Worm (Caenorhabditis elegans): Measurements from ENCODE around the gene W07G4.7.

W07G4.7 gene

DNA sequence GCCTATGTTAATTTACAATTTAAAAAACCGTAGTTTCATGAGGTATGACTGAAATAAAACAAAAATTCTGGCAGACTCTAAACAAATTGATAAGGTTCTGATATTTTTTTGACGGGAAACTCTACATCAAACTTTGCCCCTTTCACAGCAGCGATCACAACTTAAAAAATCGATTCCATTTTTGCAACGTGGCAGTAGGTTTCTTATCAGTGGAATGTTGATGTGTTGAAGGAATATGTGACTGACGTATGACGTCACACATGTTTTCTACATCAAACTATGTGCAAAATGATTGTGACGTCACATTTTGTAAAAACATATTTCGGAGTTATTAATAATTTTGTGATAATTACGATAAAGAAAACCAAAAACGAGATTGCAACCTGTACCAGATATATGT lies 22.6 kb downstream of the W07G4.7 start:
- TF ChIP-seq nhr-20 (tag; optimal IDR thresholded peaks at IDR 0.05) (peak; percentile 18), lin-35 (GFP tag; optimal IDR thresholded peaks at IDR 0.05) (peak in 1 of 2 experiments; percentile 21), elt-2 (tag; optimal IDR thresholded peaks at IDR 0.05) (peak; percentile 93), snpc-4 (tag; optimal IDR thresholded peaks at IDR 0.05) (no peak), nhr-71 (tag; optimal IDR thresholded peaks at IDR 0.05) (peak; percentile 5)

DNA sequence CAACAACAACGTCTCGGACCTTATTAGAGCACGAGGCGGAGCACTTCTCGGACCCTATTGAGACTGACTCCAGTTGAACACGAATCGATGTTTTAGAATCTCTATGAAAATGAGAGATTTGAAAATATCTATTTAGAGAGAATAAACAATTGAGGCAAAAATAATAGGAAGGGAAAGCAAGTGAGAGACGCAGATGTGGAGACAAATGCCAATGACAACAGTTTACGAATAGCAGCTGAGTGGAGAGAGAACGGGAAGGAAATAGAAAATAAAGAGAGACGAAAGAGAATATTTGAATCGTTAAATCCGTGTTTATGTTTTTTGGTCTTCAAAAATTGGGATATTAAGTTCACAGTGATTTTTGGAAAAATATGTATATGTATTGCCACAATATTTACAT lies 24.7 kb downstream of the W07G4.7 start:
- TF ChIP-seq lin-35 (GFP tag; optimal IDR thresholded peaks at IDR 0.05), result peak in 1 of 2 experiments; percentile 19
- no peak for TF ChIP-seq pax-3 (tag; optimal IDR thresholded peaks at IDR 0.05)
- TF ChIP-seq fos-1 (tag; optimal IDR thresholded peaks at IDR 0.05), result no peak
- no peak for TF ChIP-seq sox-4 (tag; optimal IDR thresholded peaks at IDR 0.05)
- no peak for TF ChIP-seq ceh-88 (GFP tag; IDR thresholded peaks at IDR 0.05)
- TF ChIP-seq ztf-4 (tag; optimal IDR thresholded peaks at IDR 0.05), result no peak
- TF ChIP-seq rnt-1 (tag; optimal IDR thresholded peaks at IDR 0.05), result peak; percentile 22
- peak in 2 of 3 experiments; percentile 8 to 14 for TF ChIP-seq dpl-1 (GFP tag; optimal IDR thresholded peaks at IDR 0.05)
- no peak for TF ChIP-seq C34B4.2 (tag; optimal IDR thresholded peaks at IDR 0.05)
- TF ChIP-seq sup-37 (GFP tag; optimal IDR thresholded peaks at IDR 0.05), result no peak
- TF ChIP-seq sptf-1 (tag; optimal IDR thresholded peaks at IDR 0.05), result no peak
- TF ChIP-seq unc-98 (GFP tag; IDR thresholded peaks at IDR 0.05), result no peak
- no peak for TF ChIP-seq pag-3 (tag; optimal IDR thresholded peaks at IDR 0.05; ENCODE audit: borderline replicate concordance, insufficient read depth)
- TF ChIP-seq lsy-2 (tag; optimal IDR thresholded peaks at IDR 0.05), result peak; percentile 0 to 37
- peak; percentile 2 for TF ChIP-seq dsc-1 (tag; optimal IDR thresholded peaks at IDR 0.05)
- peak; percentile 84 for TF ChIP-seq lin-14 (GFP tag; optimal IDR thresholded peaks at IDR 0.05)
- no peak for TF ChIP-seq elt-3 (tag; optimal IDR thresholded peaks at IDR 0.05)
- peak; percentile 59 for TF ChIP-seq snu-23 (GFP tag; optimal IDR thresholded peaks at IDR 0.05)
- peak; percentile 70 for TF ChIP-seq blmp-1 (tag; optimal IDR thresholded peaks at IDR 0.05)
- no peak for TF ChIP-seq skn-1 (tag; optimal IDR thresholded peaks at IDR 0.05)
- peak in 1 of 2 experiments; percentile 32 for TF ChIP-seq efl-1 (optimal IDR thresholded peaks at IDR 0.05)
- TF ChIP-seq efl-1 (GFP tag; optimal IDR thresholded peaks at IDR 0.05 in 1 of 2), result peak in 1 of 2 experiments; percentile 74
- no peak for TF ChIP-seq unc-62 (GFP tag; optimal IDR thresholded peaks at IDR 0.05)
- peak; percentile 23 for TF ChIP-seq nhr-47 (tag; optimal IDR thresholded peaks at IDR 0.05)
- TF ChIP-seq nhr-20 (tag; optimal IDR thresholded peaks at IDR 0.05), result peak; percentile 51
- peak; percentile 61 for TF ChIP-seq nhr-71 (tag; optimal IDR thresholded peaks at IDR 0.05)
- TF ChIP-seq nhr-85 (tag), result peak; percentile 52
- TF ChIP-seq zip-4 (GFP tag; optimal IDR thresholded peaks at IDR 0.05), result no peak
- TF ChIP-seq snpc-4 (tag; optimal IDR thresholded peaks at IDR 0.05), result peak; percentile 19
- TF ChIP-seq swsn-7 (tag; optimal IDR thresholded peaks at IDR 0.05), result peak; percentile 31
- peak; percentile 22 for TF ChIP-seq tbx-2 (tag; optimal IDR thresholded peaks at IDR 0.05)

- TF ChIP-seq mef-2 (tag; optimal IDR thresholded peaks at IDR 0.05) (no peak), C16A3.4 (tag; optimal IDR thresholded peaks at IDR 0.05) (no peak), pqm-1 (tag; optimal IDR thresholded peaks at IDR 0.05) (no peak), mdl-1 (tag; optimal IDR thresholded peaks at IDR 0.05) (no peak), aly-2 (tag; optimal IDR thresholded peaks at IDR 0.05) (no peak), nhr-76 (tag; optimal IDR thresholded peaks at IDR 0.05) (no peak), fkh-8 (tag; optimal IDR thresholded peaks at IDR 0.05) (no peak), isw-1 (GFP tag; IDR thresholded peaks at IDR 0.05) (no peak), unc-98 (GFP tag; IDR thresholded peaks at IDR 0.05) (no peak), nhr-77 (tag; optimal IDR thresholded peaks at IDR 0.05) (no peak), mep-1 (tag; optimal IDR thresholded peaks at IDR 0.05) (no peak), nhr-11 (tag; optimal IDR thresholded peaks at IDR 0.05) (no peak), tlp-1 (tag; optimal IDR thresholded peaks at IDR 0.05) (no peak), ztf-4 (tag; optimal IDR thresholded peaks at IDR 0.05) (no peak), efl-1 (optimal IDR thresholded peaks at IDR 0.05) (no peak), efl-1 (GFP tag; optimal IDR thresholded peaks at IDR 0.05 in 1 of 2) (no peak), nhr-28 (tag; optimal IDR thresholded peaks at IDR 0.05) (no peak), ceh-90 (tag; optimal IDR thresholded peaks at IDR 0.05) (no peak), hlh-4 (tag; optimal IDR thresholded peaks at IDR 0.05) (no peak), lin-35 (GFP tag; optimal IDR thresholded peaks at IDR 0.05) (no peak), pag-3 (tag; optimal IDR thresholded peaks at IDR 0.05; ENCODE audit: borderline replicate concordance, insufficient read depth) (no peak)
Observed at ce11 chrV:13009271-13009670, 25.2 kb downstream of the W07G4.7 start.
